Worm (Caenorhabditis elegans) whole organism, L4 larva: ENCODE results near the gene srg-40.

Experiments used
- R02D3.7 ChIP-seq: fragments of 150-350 bp; sonication (generic microtip); optimal IDR thresholded peaks from 3 replicates; lab custom pipeline; 2014; ENCODE audit warnings: missing biosample characterization, missing genetic modification characterization
- ctbp-1 ChIP-seq: fragments of 200-800 bp; sonication (Bioruptor generic); IDR thresholded peaks from 2 replicates; pipeline ENCODE4 v1.3.6; 2022; ENCODE audit warnings: missing genetic modification reagents, missing genetic modification characterization, missing compliant biosample characterization
- dmd-8 ChIP-seq: fragments of 200-800 bp; sonication (Bioruptor generic); IDR thresholded peaks from 2 replicates; pipeline ENCODE4 v1.3.6; 2022; ENCODE audit warnings: missing genetic modification characterization, missing compliant biosample characterization
- fkh-10 ChIP-seq: fragments of 150-350 bp; optimal IDR thresholded peaks from 2 replicates; lab custom pipeline; 2014; ENCODE audit warnings: missing biosample characterization, missing genetic modification reagents, missing genetic modification characterization
- lin-39 ChIP-seq: fragments of 150-350 bp; optimal IDR thresholded peaks from 2 replicates; lab custom pipeline; 2014; ENCODE audit warnings: missing biosample characterization, missing genetic modification reagents, missing genetic modification characterization
- mep-1 ChIP-seq: fragments of 150-350 bp; sonication (generic microtip); optimal IDR thresholded peaks from 3 replicates; lab custom pipeline; 2014; ENCODE audit warnings: missing biosample characterization, missing genetic modification characterization
- nhr-11 ChIP-seq: fragments of 150-350 bp; optimal IDR thresholded peaks from 2 replicates; lab custom pipeline; 2014; ENCODE audit warnings: missing biosample characterization, missing genetic modification characterization
- nhr-25 ChIP-seq: sonication (generic microtip); optimal IDR thresholded peaks from 2 replicates; lab custom pipeline; 2017; ENCODE audit warnings: missing genetic modification characterization, mild to moderate bottlenecking, missing compliant biosample characterization, antibody characterized with exemption, moderate library complexity, borderline replicate concordance; ENCODE audit not compliant: insufficient read depth
- nhr-28 ChIP-seq: fragments of 150-350 bp; optimal IDR thresholded peaks from 2 replicates; lab custom pipeline; 2014; ENCODE audit warnings: missing biosample characterization, missing genetic modification characterization
- nhr-48 ChIP-seq: sonication (generic microtip); optimal IDR thresholded peaks from 2 replicates; lab custom pipeline; 2016; ENCODE audit warnings: mild to moderate bottlenecking, missing genetic modification characterization, missing compliant biosample characterization
- skn-1 ChIP-seq: fragments of 150-350 bp; optimal IDR thresholded peaks from 2 replicates; lab custom pipeline; 2014; ENCODE audit warnings: missing biosample characterization, missing genetic modification characterization
- unc-39 ChIP-seq: sonication (generic microtip); optimal IDR thresholded peaks from 2 replicates; lab custom pipeline; 2017; ENCODE audit warnings: missing biosample characterization, missing genetic modification characterization
- unc-62 ChIP-seq, 3 experiments: fragments of 150-350 bp in 1 of 3; sonication (generic microtip); optimal IDR thresholded peaks in 2 of 3; peaks in 1 of 3; 1 replicate in 1 of 3; 2 replicates in 2 of 3; lab custom pipeline; 2014 to 2017; ENCODE audit warnings: missing biosample characterization in 3 of 3, missing genetic modification characterization in 3 of 3, missing genetic modification reagents in 3 of 3, missing genotype in 1 of 3
- ztf-11 ChIP-seq: fragments of 150-350 bp; optimal IDR thresholded peaks from 2 replicates; lab custom pipeline; 2014; ENCODE audit warnings: missing biosample characterization, missing genetic modification characterization

ce11 chrV:11140326-11140725 lies 24.0 kb downstream of the srg-40 start:
- TF ChIP-seq fkh-10 (GFP tag; lab: Kevin White, UChicago) (no peak), nhr-48 (no peak), ctbp-1 (GFP tag; lab: Robert Waterston, UW) (no peak), ztf-11 (no peak), R02D3.7 (no peak), nhr-25 (tag; lab: Kevin White, UChicago) (no peak), nhr-28 (tag; lab: Kevin White, UChicago) (peak; percentile 26), nhr-11 (peak; percentile 20), unc-39 (no peak), lin-39 (tag; lab: Kevin White, UChicago) (no peak), skn-1 (tag; lab: Kevin White, UChicago) (no peak), unc-62 (GFP tag; optimal IDR thresholded peaks at IDR 0.05 in 1 of 2; lab: Kevin White, UChicago) (no peak), unc-62 (tag; optimal IDR thresholded peaks at IDR 0.05; lab: Kevin White, UChicago) (no peak), mep-1 (tag; lab: Kevin White, UChicago) (peak; percentile 23), dmd-8 (GFP tag; lab: Robert Waterston, UW) (no peak)
